Worm (Caenorhabditis elegans): ENCODE results near the gene vps-33.1.

Gene vps-33.1

DNA sequence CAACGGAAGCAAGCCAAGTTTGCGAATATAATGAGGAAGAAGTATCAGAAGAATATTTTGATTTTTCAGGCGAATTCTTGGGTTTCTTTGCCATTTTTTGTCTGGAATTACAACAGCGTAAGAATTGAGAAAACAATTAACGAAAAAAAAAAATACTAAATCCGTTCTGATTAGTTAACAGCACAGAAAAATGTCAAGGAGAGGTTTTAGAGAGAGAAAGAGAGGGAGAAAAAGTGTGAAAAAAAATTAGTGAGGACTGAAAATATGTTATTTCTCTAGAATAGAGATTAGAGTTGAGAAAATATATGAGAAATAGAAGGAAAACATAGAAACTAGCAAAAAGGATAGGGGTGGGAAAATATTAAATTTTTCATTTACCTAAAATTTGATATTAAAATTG, 33.3 kb upstream of the vps-33.1 start, which contains the start of gene dpy-19:
Gene dpy-19 (minus strand): TSS at position 101 of the 400 bp plus-strand sequence.
- no peak for TF ChIP-seq jun-1 (tag; optimal IDR thresholded peaks at IDR 0.05)
- no peak for TF ChIP-seq D1046.2 (GFP tag; IDR thresholded peaks at IDR 0.05)
- TF ChIP-seq hif-1 (tag; optimal IDR thresholded peaks at IDR 0.05): no peak
- TF ChIP-seq hmg-1.1 (GFP tag; IDR thresholded peaks at IDR 0.05): no peak
- TF ChIP-seq nhr-77 (tag; optimal IDR thresholded peaks at IDR 0.05): no peak

DNA sequence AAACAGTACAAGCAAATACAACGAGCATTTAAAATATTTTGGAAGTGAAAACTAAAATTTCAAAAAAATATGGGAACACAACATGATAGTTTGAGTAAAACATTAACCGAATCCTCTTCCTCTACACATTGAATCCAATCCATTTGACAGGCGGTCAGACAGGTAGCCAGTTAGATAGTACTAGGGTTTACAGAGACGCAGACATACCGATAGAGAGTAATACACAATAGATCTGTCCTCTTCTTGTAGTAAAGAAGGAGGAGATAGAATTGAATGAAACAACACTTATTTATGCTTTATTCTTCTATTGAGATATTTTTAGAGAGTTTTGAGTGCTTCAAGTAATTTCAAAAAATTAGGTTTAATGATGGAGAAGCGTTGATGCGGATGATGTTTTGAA, 32.0 kb upstream of the vps-33.1 start:
- TF ChIP-seq Y75B8A.6 (GFP tag; IDR thresholded peaks at IDR 0.05): no peak
- TF ChIP-seq F37D6.2 (tag; optimal IDR thresholded peaks at IDR 0.05): no peak
- TF ChIP-seq mes-2 (tag; optimal IDR thresholded peaks at IDR 0.05; ENCODE audit: poor library complexity, severe bottlenecking): no peak
- no peak for TF ChIP-seq F44E2.7 (GFP tag; IDR thresholded peaks at IDR 0.05)
- TF ChIP-seq ceh-44 (GFP tag; IDR thresholded peaks at IDR 0.05): no peak

ce11 chrIII:8674980-8675485, 25.7 kb upstream of the vps-33.1 start, which contains the start of gene pgl-2:
pgl-2 (minus strand) TSS chrIII:8675435.
- TF ChIP-seq ceh-32 (tag; optimal IDR thresholded peaks at IDR 0.05; ENCODE audit: poor library complexity) (no peak), lsy-2 (tag; optimal IDR thresholded peaks at IDR 0.05) (peak in 1 of 2 experiments; percentile 55), T26A8.4 (GFP tag; IDR thresholded peaks at IDR 0.05) (0 out of 2 replicates have a peak, but pooled peaks have one; percentile 33)

- TF ChIP-seq nhr-41 (GFP tag; IDR thresholded peaks at IDR 0.05): peak; percentile 87
- TF ChIP-seq dmd-8 (GFP tag; IDR thresholded peaks at IDR 0.05): peak; percentile 95
- peak; percentile 50 for TF ChIP-seq F37D6.2 (tag; optimal IDR thresholded peaks at IDR 0.05)
- peak; percentile 43 for TF ChIP-seq spr-1 (tag; optimal IDR thresholded peaks at IDR 0.05)
- peak; percentile 61 for TF ChIP-seq aly-2 (tag; optimal IDR thresholded peaks at IDR 0.05)
- TF ChIP-seq zip-11 (GFP tag; IDR thresholded peaks at IDR 0.05): 0 out of 2 replicates have a peak, but pooled peaks have one; percentile 36
- TF ChIP-seq mxl-3 (GFP tag; optimal IDR thresholded peaks at IDR 0.05): peak; percentile 62
- peak; percentile 79 for TF ChIP-seq mxl-2 (GFP tag; conservative IDR thresholded peaks at IDR 0.05)
- TF ChIP-seq ceh-44 (GFP tag; IDR thresholded peaks at IDR 0.05): peak; percentile 74; the same call in 1 of the 2 replicates
- peak; percentile 93 for TF ChIP-seq pha-4 (GFP tag; IDR thresholded peaks at IDR 0.05)
- TF ChIP-seq pha-4 (tag; optimal IDR thresholded peaks at IDR 0.05): no peak
- TF ChIP-seq Y75B8A.6 (GFP tag; IDR thresholded peaks at IDR 0.05): peak; percentile 88
- peak; percentile 57; the same call in 1 of the 2 replicates for TF ChIP-seq mdt-29 (GFP tag; IDR thresholded peaks at IDR 0.05)
- TF ChIP-seq D1046.2 (GFP tag; IDR thresholded peaks at IDR 0.05): no peak
- TF ChIP-seq lin-29 (GFP tag; IDR thresholded peaks at IDR 0.05): peak; percentile 65; the same call in 1 of the 2 replicates
- peak; percentile 85 for TF ChIP-seq ceh-20 (GFP tag; IDR thresholded peaks at IDR 0.05)
- peak; percentile 72 for TF ChIP-seq rbr-2 (tag; optimal IDR thresholded peaks at IDR 0.05)
- peak; percentile 72 for TF ChIP-seq php-3 (GFP tag; IDR thresholded peaks at IDR 0.05)
- peak; percentile 54 for TF ChIP-seq spr-3 (GFP tag; optimal IDR thresholded peaks at IDR 0.05)
- TF ChIP-seq Y105C5A.15 (GFP tag; IDR thresholded peaks at IDR 0.05): peak; percentile 93
- peak; percentile 84 for TF ChIP-seq aha-1 (tag)
- peak; percentile 78 for TF ChIP-seq ZK337.2 (GFP tag; IDR thresholded peaks at IDR 0.05)
- TF ChIP-seq F44E2.7 (GFP tag; IDR thresholded peaks at IDR 0.05): peak; percentile 74; the same call in 1 of the 2 replicates
- peak; percentile 29; the same call in 1 of the 2 replicates for TF ChIP-seq set-16 (GFP tag; IDR thresholded peaks at IDR 0.05)
- TF ChIP-seq sdz-12 (GFP tag; optimal IDR thresholded peaks at IDR 0.05): peak; percentile 84
- peak; percentile 51 to 90 for TF ChIP-seq daf-16 (GFP tag; optimal IDR thresholded peaks at IDR 0.05)
- peak; percentile 53 for TF ChIP-seq daf-16 (tag; optimal IDR thresholded peaks at IDR 0.05)
- TF ChIP-seq lin-39 (tag; optimal IDR thresholded peaks at IDR 0.05): no peak
- TF ChIP-seq R02D3.7 (tag; optimal IDR thresholded peaks at IDR 0.05): no peak
- no peak for TF ChIP-seq ceh-62 (tag; optimal IDR thresholded peaks at IDR 0.05)
- peak; percentile 44 for TF ChIP-seq F49E8.2 (tag; optimal IDR thresholded peaks at IDR 0.05; ENCODE audit: borderline replicate concordance)
- peak in 1 of 2 experiments; percentile 69 for TF ChIP-seq hif-1 (tag; optimal IDR thresholded peaks at IDR 0.05)
- peak; percentile 87 for TF ChIP-seq nhr-42 (GFP tag; IDR thresholded peaks at IDR 0.05)
- TF ChIP-seq ceh-28 (tag; optimal IDR thresholded peaks at IDR 0.05): no peak
- TF ChIP-seq nhr-76 (tag; optimal IDR thresholded peaks at IDR 0.05): no peak
- peak; percentile 73 for TF ChIP-seq T20F7.1 (GFP tag; optimal IDR thresholded peaks at IDR 0.05)
- TF ChIP-seq lin-15B (tag; optimal IDR thresholded peaks at IDR 0.05): no peak
These were observed 22.4 kb upstream of the vps-33.1 start for ce11 chrIII:8678371-8678770.
